Worm (Caenorhabditis elegans) whole organism, mixed stage, embryonic: Measurements from ENCODE around the gene F12E12.1.

Experiments
- bed-3 ChIP-seq: fragments of 200-800 bp; sonication (Bioruptor generic); optimal IDR thresholded peaks from 3 replicates; lab custom pipeline; 2018; ENCODE audit warnings: mild to moderate bottlenecking, missing genetic modification characterization, moderate library complexity, missing compliant biosample characterization
- ceh-39 ChIP-seq: fragments of 150-350 bp; optimal IDR thresholded peaks from 2 replicates; lab custom pipeline; 2014; ENCODE audit warnings: missing biosample characterization, missing genetic modification characterization
- ceh-43 ChIP-seq: fragments of 200-800 bp; sonication (Bioruptor generic); optimal IDR thresholded peaks from 2 replicates; lab custom pipeline; 2018; ENCODE audit warnings: mild to moderate bottlenecking, missing genetic modification characterization, moderate library complexity, missing compliant biosample characterization
- cnd-1 ChIP-seq: fragments of 200-800 bp; sonication (Bioruptor generic); optimal IDR thresholded peaks from 2 replicates; lab custom pipeline; 2018; ENCODE audit warnings: mild to moderate bottlenecking, missing genetic modification characterization, missing compliant biosample characterization
- drap-1 ChIP-seq: fragments of 200-800 bp; sonication (Bioruptor generic); optimal IDR thresholded peaks from 3 replicates; lab custom pipeline; 2018; ENCODE audit warnings: mild to moderate bottlenecking, missing genetic modification characterization, missing compliant biosample characterization
- elt-3 ChIP-seq: fragments of 150-350 bp; optimal IDR thresholded peaks from 2 replicates; lab custom pipeline; 2014; ENCODE audit warnings: missing biosample characterization, missing genetic modification characterization
- ham-2 ChIP-seq: fragments of 200-800 bp; sonication (Bioruptor generic); optimal IDR thresholded peaks from 2 replicates; lab custom pipeline; 2018; ENCODE audit warnings: mild to moderate bottlenecking, missing genetic modification characterization, missing compliant biosample characterization
- mab-5 ChIP-seq: fragments of 150-350 bp; optimal IDR thresholded peaks from 2 replicates; lab custom pipeline; 2014; ENCODE audit warnings: missing biosample characterization, missing genetic modification characterization
- nhr-12 ChIP-seq: fragments of 150-350 bp; optimal IDR thresholded peaks from 2 replicates; lab custom pipeline; 2014; ENCODE audit warnings: missing biosample characterization, missing genetic modification characterization
- nhr-2 ChIP-seq: fragments of 150-350 bp; optimal IDR thresholded peaks from 2 replicates; lab custom pipeline; 2014; ENCODE audit warnings: missing biosample characterization, missing genetic modification characterization
- pha-4 ChIP-seq: fragments of 150-350 bp; optimal IDR thresholded peaks from 2 replicates; lab custom pipeline; 2018; ENCODE audit warnings: missing biosample characterization, missing genetic modification reagents, missing genetic modification characterization
- unc-120 ChIP-seq: sonication (generic microtip); optimal IDR thresholded peaks from 2 replicates; lab custom pipeline; 2017; ENCODE audit warnings: missing genetic modification characterization, missing compliant biosample characterization; ENCODE audit not compliant: poor library complexity, severe bottlenecking
- zip-8 ChIP-seq: fragments of 150-350 bp; optimal IDR thresholded peaks from 2 replicates; lab custom pipeline; 2014; ENCODE audit warnings: missing biosample characterization, missing genetic modification characterization
- ztf-11 ChIP-seq: fragments of 150-350 bp; optimal IDR thresholded peaks from 2 replicates; lab custom pipeline; 2014; ENCODE audit warnings: missing biosample characterization, missing genetic modification characterization

The F12E12.1 gene

DNA sequence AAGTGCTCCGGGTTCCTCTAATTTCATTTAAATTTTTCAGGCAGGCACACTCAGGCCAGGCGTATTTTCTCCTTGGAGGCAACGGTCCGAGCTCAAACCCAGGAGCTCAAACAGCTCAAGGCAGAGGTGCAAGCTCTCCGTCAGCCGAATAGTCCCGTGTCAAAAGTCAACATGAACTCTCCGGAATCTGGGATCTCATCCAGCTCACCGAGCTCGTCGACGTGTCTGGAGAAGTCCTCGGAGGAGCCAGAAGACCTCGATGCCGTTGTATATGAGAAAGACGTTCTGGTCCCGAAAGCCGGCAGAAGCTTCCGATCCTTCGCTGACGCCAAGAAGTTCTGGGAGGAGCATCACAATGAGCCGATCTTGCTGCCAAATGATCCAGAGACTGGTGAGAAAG lies 44.1 kb downstream of the F12E12.1 start:
- no peak for TF ChIP-seq ceh-43

DNA sequence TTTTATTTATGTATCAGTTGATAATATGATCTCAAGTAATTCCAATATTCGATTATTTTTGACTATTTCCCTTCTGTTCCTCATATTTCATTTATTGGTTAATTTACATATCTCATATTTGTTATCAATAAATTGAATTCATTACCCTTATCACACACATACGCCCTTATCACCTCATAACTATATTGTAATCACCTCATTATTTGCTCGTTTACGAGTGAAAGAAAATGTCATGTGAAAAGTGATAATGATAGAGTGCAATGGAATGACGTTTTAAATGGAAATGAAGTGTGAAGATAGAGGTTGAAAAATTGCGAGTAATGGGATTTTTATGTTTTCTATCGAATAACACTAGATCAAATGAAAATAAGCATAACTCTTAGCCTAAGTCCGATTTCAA lies 44.9 kb downstream of the F12E12.1 start:
- TF ChIP-seq ceh-39 (no peak), nhr-12 (tag; lab: Kevin White, UChicago) (no peak), nhr-2 (no peak), zip-8 (no peak), bed-3 (GFP tag; lab: Kevin White, UChicago) (no peak), cnd-1 (tag; lab: Kevin White, UChicago) (no peak), mab-5 (no peak)
- TF ChIP-seq, all 35 proteins: peak for 0

DNA sequence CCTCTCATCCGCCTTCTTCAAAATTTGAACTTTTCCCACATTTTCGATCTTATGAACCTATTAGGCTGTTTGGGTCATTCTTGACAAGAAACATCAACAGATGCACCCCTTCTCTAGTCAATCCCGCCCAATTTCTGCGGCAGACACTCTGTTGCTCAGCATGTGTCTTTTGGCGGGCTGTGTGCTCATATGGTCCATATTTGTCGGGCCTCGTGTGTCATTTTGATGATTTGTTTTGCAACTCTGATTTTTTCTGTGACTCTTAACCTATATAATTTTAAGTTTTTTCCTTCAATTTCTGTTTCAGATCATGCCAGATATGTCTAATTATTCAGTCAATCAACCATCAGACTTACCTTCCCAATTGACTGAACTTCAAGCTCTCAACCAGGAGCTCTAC lies 45.5 kb downstream of the F12E12.1 start, which contains the start of gene T24E12.13:
TSS of gene T24E12.13 (plus strand) at position 301 of the 400 bp plus-strand sequence.
- TF ChIP-seq elt-3 = no peak
- no peak for TF ChIP-seq unc-120 (tag; lab: Kevin White, UChicago)
- no peak for TF ChIP-seq drap-1 (GFP tag; lab: Kevin White, UChicago)
- TF ChIP-seq ham-2 = no peak
- no peak for TF ChIP-seq bed-3 (GFP tag; lab: Kevin White, UChicago)
- no peak for TF ChIP-seq pha-4
- TF ChIP-seq, all 35 proteins: peak for 0

DNA sequence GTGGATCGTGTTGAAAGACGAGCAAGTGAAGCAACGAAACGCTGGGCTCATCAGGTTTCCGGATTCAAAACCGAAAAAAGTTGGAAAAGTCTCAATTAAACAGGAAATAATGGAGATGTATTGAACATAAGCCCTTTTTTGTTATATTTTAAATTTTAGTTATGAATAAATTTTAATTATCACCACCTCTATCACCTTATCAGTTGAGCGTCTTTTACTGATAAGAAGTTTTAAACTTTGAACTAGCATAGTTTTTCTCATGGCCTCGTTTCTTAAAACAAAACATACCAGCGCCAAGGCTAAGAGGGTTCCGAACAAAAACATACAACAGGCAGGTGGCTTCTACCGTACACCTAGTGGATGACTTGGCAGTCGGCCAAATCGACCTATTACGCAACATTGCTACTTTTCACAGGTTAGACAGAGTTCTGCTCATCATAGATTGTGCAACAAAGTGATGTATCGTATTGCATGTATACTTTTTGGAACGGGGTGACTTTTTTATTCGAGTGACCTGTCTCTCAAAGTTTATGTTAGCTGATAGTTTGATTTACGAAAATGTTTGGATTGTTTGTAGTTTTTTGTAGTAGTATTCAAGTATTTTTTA lies 46.8 kb downstream of the F12E12.1 start:
- TF ChIP-seq ztf-11 (tag; lab: Kevin White, UChicago) (no peak), zip-8 (peak; percentile 91)
